Worm (Caenorhabditis elegans): Measurements from ENCODE around the gene T09F3.5.

ce11 chrII:10373536-10374169 lies 23.0 kb upstream of the T09F3.5 start:
- TF ChIP-seq ama-1 (optimal IDR thresholded peaks at IDR 0.05) (no peak), hmbx-1 (tag; optimal IDR thresholded peaks at IDR 0.05) (no peak), hnd-1 (tag; optimal IDR thresholded peaks at IDR 0.05) (no peak), ceh-36 (tag; optimal IDR thresholded peaks at IDR 0.05) (no peak), B0310.2 (tag; optimal IDR thresholded peaks at IDR 0.05) (no peak), aly-1 (tag; optimal IDR thresholded peaks at IDR 0.05) (no peak), hmg-4 (GFP tag; optimal IDR thresholded peaks at IDR 0.05) (no peak), flt-1 (GFP tag; IDR thresholded peaks at IDR 0.05) (no peak), tra-4 (tag; optimal IDR thresholded peaks at IDR 0.05) (no peak)
